Fruit fly (Drosophila melanogaster) whole organism, prepupa: ENCODE data around the gene Bap60.
"Not testable (repeated sequence)": the region's sequence is repeated elsewhere in the genome, so short reads cannot be mapped to it uniquely, and the experiment has no call there.

Experiments used
- CG10631 ChIP-seq: fragments of 200-800 bp; sonication (Bioruptor generic); optimal IDR thresholded peaks from 2 replicates; lab custom pipeline; 2016; ENCODE audit warnings: missing biosample characterization, missing genetic modification characterization
- CG10669 ChIP-seq: fragments of 200-800 bp; sonication (Bioruptor generic); optimal IDR thresholded peaks from 3 replicates; lab custom pipeline; 2018; ENCODE audit warnings: missing biosample characterization, mild to moderate bottlenecking, missing genetic modification characterization, moderate library complexity
- CG11294 ChIP-seq: fragments of 200-800 bp; sonication (Bioruptor generic); IDR thresholded peaks from 2 replicates; pipeline ENCODE4 v1.3.6; 2022; ENCODE audit warnings: missing biosample characterization, missing genetic modification characterization
- CG15336 ChIP-seq: fragments of 200-800 bp; sonication (Bioruptor generic); IDR thresholded peaks from 2 replicates; pipeline ENCODE4 v1.3.6; 2022; ENCODE audit warnings: missing biosample characterization, missing genetic modification characterization
- CG1621 ChIP-seq: fragments of 200-800 bp; sonication (Bioruptor generic); optimal IDR thresholded peaks from 3 replicates; lab custom pipeline; 2018; ENCODE audit warnings: missing biosample characterization, mild to moderate bottlenecking, missing genetic modification characterization
- CG16779 ChIP-seq: fragments of 200-800 bp; sonication (Bioruptor generic); optimal IDR thresholded peaks from 3 replicates; lab custom pipeline; 2017; ENCODE audit warnings: missing biosample characterization, mild to moderate bottlenecking, missing genetic modification characterization
- CG31627 ChIP-seq: fragments of 200-800 bp; sonication (Bioruptor generic); optimal IDR thresholded peaks from 3 replicates; lab custom pipeline; 2016; ENCODE audit warnings: missing biosample characterization, missing genetic modification characterization
- CG4318 ChIP-seq: fragments of 200-800 bp; sonication (Bioruptor generic); optimal IDR thresholded peaks from 3 replicates; lab custom pipeline; 2017; ENCODE audit warnings: missing biosample characterization, mild to moderate bottlenecking, missing genetic modification characterization
- CG6163 ChIP-seq: fragments of 200-800 bp; sonication (Bioruptor generic); IDR thresholded peaks from 3 replicates; pipeline ENCODE4 v1.3.6; 2022; ENCODE audit warnings: missing biosample characterization, missing genetic modification characterization
- CG6276 ChIP-seq: fragments of 200-800 bp; sonication (Bioruptor generic); optimal IDR thresholded peaks from 2 replicates; lab custom pipeline; 2017; ENCODE audit warnings: missing biosample characterization, mild to moderate bottlenecking, missing genetic modification characterization
- CG6808 ChIP-seq: fragments of 200-800 bp; sonication (Bioruptor generic); optimal IDR thresholded peaks from 3 replicates; lab custom pipeline; 2017; ENCODE audit warnings: missing biosample characterization, missing genetic modification characterization, mild to moderate bottlenecking, moderate library complexity, missing genetic modification reagents
- CG8319 ChIP-seq: fragments of 200-800 bp; sonication (Bioruptor generic); optimal IDR thresholded peaks from 3 replicates; lab custom pipeline; 2016; ENCODE audit warnings: missing biosample characterization, missing genetic modification characterization
- CG8632 ChIP-seq: fragments of 200-800 bp; sonication (Bioruptor generic); optimal IDR thresholded peaks from 3 replicates; lab custom pipeline; 2016; ENCODE audit warnings: missing biosample characterization, missing genetic modification characterization
- Eip78C ChIP-seq: fragments of 200-800 bp; sonication (Bioruptor generic); peaks from one replicate; lab custom pipeline; 2016; ENCODE audit warnings: missing biosample characterization, missing genetic modification characterization
- Gug ChIP-seq: fragments of 200-800 bp; sonication (Bioruptor generic); IDR thresholded peaks from 2 replicates; pipeline ENCODE4 v1.3.6; 2022; ENCODE audit warnings: missing biosample characterization, missing genetic modification characterization
- Hr38 ChIP-seq: sonication (Bioruptor generic); optimal IDR thresholded peaks from 2 replicates; lab custom pipeline; 2016; ENCODE audit warnings: missing biosample characterization, missing genetic modification characterization
- Hr4 ChIP-seq: fragments of 200-800 bp; sonication (Bioruptor generic); optimal IDR thresholded peaks from 3 replicates; lab custom pipeline; 2016; ENCODE audit warnings: missing biosample characterization, missing genetic modification characterization
- Smox ChIP-seq: fragments of 200-800 bp; sonication (Bioruptor generic); optimal IDR thresholded peaks from 3 replicates; lab custom pipeline; 2016; ENCODE audit warnings: missing biosample characterization, missing genetic modification characterization
- Sox102F ChIP-seq: fragments of 200-800 bp; sonication (Bioruptor generic); optimal IDR thresholded peaks from 2 replicates; lab custom pipeline; 2016; ENCODE audit warnings: missing biosample characterization, mild to moderate bottlenecking, missing genetic modification characterization
- Sox14 ChIP-seq: fragments of 200-800 bp; sonication (Bioruptor generic); optimal IDR thresholded peaks from 3 replicates; lab custom pipeline; 2016; ENCODE audit warnings: missing biosample characterization, missing genetic modification characterization
- acj6 ChIP-seq: fragments of 200-800 bp; sonication (Bioruptor generic); optimal IDR thresholded peaks from 3 replicates; lab custom pipeline; 2016; ENCODE audit warnings: missing biosample characterization, missing genetic modification characterization
- cyc ChIP-seq: fragments of 200-800 bp; sonication (Bioruptor generic); optimal IDR thresholded peaks from 3 replicates; lab custom pipeline; 2016; ENCODE audit warnings: missing biosample characterization, missing genetic modification characterization
- dac ChIP-seq: fragments of 200-800 bp; sonication (Bioruptor generic); optimal IDR thresholded peaks from 2 replicates; lab custom pipeline; 2017; ENCODE audit warnings: missing biosample characterization, mild to moderate bottlenecking, missing genetic modification characterization
- dsx ChIP-seq: fragments of 200-800 bp; optimal IDR thresholded peaks from 3 replicates; lab custom pipeline; 2019; ENCODE audit warnings: missing biosample characterization, mild to moderate bottlenecking, missing genetic modification characterization, moderate library complexity; ENCODE audit not compliant: poor library complexity, severe bottlenecking
- eg ChIP-seq: fragments of 200-800 bp; sonication (Bioruptor generic); IDR thresholded peaks from 3 replicates; pipeline ENCODE4 v1.3.6; 2022; ENCODE audit warnings: missing biosample characterization, missing genetic modification characterization
- fd85E ChIP-seq: fragments of 200-800 bp; sonication (Bioruptor generic); optimal IDR thresholded peaks from 3 replicates; lab custom pipeline; 2016; ENCODE audit warnings: missing biosample characterization, missing genetic modification characterization
- lz ChIP-seq: fragments of 200-800 bp; sonication (Bioruptor generic); optimal IDR thresholded peaks from 3 replicates; lab custom pipeline; 2016; ENCODE audit warnings: missing biosample characterization, missing genetic modification characterization
- pdm3 ChIP-seq: fragments of 200-800 bp; sonication (Bioruptor generic); optimal IDR thresholded peaks from 3 replicates; lab custom pipeline; 2016; ENCODE audit warnings: missing biosample characterization, missing genetic modification characterization
- salr ChIP-seq, 2 experiments: fragments of 200-800 bp; sonication (Bioruptor generic); optimal IDR thresholded peaks; 3 replicates each; lab custom pipeline; 2016 to 2018; ENCODE audit warnings: missing biosample characterization in 2 of 2, missing genetic modification characterization in 2 of 2, mild to moderate bottlenecking in 1 of 2
- svp ChIP-seq: fragments of 200-800 bp; sonication (Bioruptor generic); peaks from one replicate; lab custom pipeline; 2016; ENCODE audit warnings: missing biosample characterization, missing genetic modification characterization
- topi ChIP-seq: fragments of 200-800 bp; sonication (Bioruptor generic); optimal IDR thresholded peaks from 3 replicates; lab custom pipeline; 2016; ENCODE audit warnings: missing biosample characterization, missing genetic modification characterization

Gene Bap60

DNA sequence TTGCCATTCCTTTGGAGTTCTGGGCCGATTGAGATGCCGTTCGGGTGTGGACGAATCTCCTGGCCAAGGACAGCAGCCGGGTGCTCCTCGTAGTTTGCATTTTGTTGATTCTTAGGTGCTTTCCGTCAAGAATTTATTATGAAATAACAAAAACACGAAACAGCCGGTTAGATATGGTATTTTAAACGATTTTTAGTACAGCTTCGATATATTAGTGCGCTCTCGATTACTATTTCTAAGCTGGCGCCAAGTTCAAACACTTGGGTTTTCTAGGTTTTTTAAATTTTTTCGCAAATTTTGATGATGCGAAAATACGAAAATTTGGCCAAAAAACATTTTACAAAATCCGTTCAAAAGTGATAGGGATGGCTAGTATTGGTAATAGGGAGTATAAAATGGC is 34.9 kb upstream of the Bap60 start, which contains the start of gene Coq5:
Gene Coq5 (minus strand): TSS at position 303 of the 400 bp plus-strand sequence.
- no peak for TF ChIP-seq CG31627 (GFP tag; lab: Kevin White, UChicago)
- no peak for TF ChIP-seq Smox
- TF ChIP-seq Eip78C, result no peak
- no peak for TF ChIP-seq CG1621
- no peak for TF ChIP-seq CG6808
- TF ChIP-seq CG10631 (GFP tag; lab: Kevin White, UChicago), result no peak
- no peak for TF ChIP-seq topi (GFP tag; lab: Kevin White, UChicago)
- TF ChIP-seq Sox102F (GFP tag; lab: Kevin White, UChicago), result no peak
- no peak for TF ChIP-seq lz
- TF ChIP-seq pdm3, result no peak
- TF ChIP-seq Gug (GFP tag; lab: Robert Waterston, UW), result no peak
- no peak for TF ChIP-seq cyc (GFP tag; lab: Kevin White, UChicago)
- no peak for TF ChIP-seq acj6 (GFP tag; lab: Kevin White, UChicago)
- TF ChIP-seq Hr38 (GFP tag; lab: Kevin White, UChicago), result no peak
- no peak for TF ChIP-seq CG15336 (GFP tag; lab: Robert Waterston, UW)
- TF ChIP-seq CG16779 (tag; lab: Kevin White, UChicago), result no peak

DNA sequence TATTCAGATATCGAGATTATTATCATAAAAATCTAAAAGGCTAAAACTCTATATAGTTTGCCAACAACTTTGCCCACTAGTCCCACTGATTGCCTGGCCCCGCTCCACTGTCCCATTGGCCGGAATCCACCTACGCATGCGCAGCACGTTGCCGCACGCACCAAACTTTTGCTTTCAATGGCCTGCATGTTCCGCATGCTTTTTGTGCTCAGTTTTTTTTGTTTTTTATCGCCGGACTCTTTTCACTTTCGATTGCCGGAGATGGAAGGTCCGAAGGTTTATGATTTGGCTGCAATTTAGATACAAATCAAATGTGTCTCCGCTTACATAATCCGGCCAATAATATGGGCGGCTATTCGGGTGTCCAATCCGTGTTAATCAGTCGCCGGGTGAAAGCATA is 32.9 kb upstream of the Bap60 start:
- TF ChIP-seq CG31627 (GFP tag; lab: Kevin White, UChicago), result no peak

DNA sequence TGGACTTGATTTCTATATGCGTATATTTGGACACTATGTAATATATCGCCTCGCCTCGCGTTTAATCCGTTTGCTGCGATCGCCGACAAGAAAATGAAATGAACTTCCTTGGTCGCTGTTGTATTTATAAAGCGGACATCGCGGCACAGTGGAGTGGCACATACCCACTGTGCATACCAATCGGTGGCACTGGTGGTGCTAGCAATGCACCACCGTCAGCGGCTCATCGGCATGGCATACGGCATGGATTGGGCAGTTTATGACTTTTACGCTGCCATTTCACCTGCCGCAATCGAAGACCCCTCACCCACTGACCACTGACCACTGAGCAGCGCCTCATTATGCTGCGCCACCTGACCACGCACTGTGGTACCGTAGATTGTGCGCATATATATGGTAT is 32.5 kb upstream of the Bap60 start, which contains the start of gene CG12723:
Gene CG12723 (minus strand): TSS at position 101 of the 400 bp plus-strand sequence.
- TF ChIP-seq CG15336 (GFP tag; lab: Robert Waterston, UW), result no peak
- no peak for TF ChIP-seq CG10631 (GFP tag; lab: Kevin White, UChicago)
- no peak for TF ChIP-seq svp
- no peak for TF ChIP-seq eg (GFP tag; lab: Robert Waterston, UW)
- no peak for TF ChIP-seq dsx (GFP tag; lab: Kevin White, UChicago)
- TF ChIP-seq CG8319 (GFP tag; lab: Kevin White, UChicago), result no peak
- no peak for TF ChIP-seq CG11294 (GFP tag; lab: Robert Waterston, UW)
- no peak for TF ChIP-seq CG6276 (GFP tag; lab: Kevin White, UChicago)
- TF ChIP-seq CG6163 (GFP tag; lab: Robert Waterston, UW), result no peak
- TF ChIP-seq CG10669 (GFP tag; lab: Kevin White, UChicago), result no peak
- TF ChIP-seq CG8632, result no peak
- TF ChIP-seq Hr4, result no peak

DNA sequence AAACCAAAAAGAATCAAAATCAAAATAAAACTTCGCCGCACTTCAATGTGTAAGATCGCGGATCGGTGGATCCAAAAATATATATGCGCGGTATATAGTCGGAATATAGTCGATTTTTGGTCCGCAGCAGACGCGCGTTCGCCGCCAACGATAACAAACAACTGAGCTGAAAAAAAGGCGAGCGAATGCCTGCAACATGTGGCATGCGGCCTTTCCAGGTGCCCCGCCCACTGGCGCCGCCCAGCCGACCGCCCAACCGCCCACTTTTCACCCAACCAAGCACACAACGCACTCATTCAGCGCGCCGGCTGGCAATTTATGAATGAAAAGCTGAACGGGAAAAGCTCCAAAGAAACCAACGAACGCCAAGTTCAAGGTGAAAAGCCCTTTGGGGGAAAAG is 29.7 kb upstream of the Bap60 start, which contains the start of gene Lgr4:
Gene Lgr4 (minus strand): TSS at position 133 of the 400 bp plus-strand sequence.
- 0 out of 3 replicates have a peak, but pooled peaks have one; percentile 34 for TF ChIP-seq CG6163 (GFP tag; lab: Robert Waterston, UW)
- peak in 1 of 2 experiments; percentile 2 for TF ChIP-seq salr (GFP tag; optimal IDR thresholded peaks at IDR 0.05; lab: Kevin White, UChicago)
- no peak for TF ChIP-seq Sox14 (GFP tag; lab: Kevin White, UChicago)

DNA sequence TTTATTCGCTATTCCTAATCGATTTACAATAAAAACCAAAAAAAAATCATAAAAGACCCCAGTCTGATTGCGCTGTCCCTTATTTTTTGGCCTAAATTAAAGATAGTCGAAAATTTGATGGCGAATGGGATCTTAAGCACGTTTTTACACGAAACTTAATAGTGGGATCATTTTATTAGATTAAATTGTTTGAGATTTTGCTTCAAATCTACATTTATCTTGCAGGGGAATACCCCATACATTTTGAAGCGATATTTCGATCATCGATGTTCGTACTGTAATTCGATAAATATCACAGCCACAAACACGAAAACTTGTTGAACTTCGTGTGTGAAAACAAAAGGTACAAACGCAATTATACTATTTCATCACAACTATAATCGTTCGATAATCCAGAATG is 24.9 kb upstream of the Bap60 start, which contains the start of gene CG32641:
Gene CG32641 (plus strand): TSS at position 301 of the 400 bp plus-strand sequence.
- TF ChIP-seq CG4318, fd85E, dac (GFP tag; lab: Kevin White, UChicago): not testable (repeated sequence)

DNA sequence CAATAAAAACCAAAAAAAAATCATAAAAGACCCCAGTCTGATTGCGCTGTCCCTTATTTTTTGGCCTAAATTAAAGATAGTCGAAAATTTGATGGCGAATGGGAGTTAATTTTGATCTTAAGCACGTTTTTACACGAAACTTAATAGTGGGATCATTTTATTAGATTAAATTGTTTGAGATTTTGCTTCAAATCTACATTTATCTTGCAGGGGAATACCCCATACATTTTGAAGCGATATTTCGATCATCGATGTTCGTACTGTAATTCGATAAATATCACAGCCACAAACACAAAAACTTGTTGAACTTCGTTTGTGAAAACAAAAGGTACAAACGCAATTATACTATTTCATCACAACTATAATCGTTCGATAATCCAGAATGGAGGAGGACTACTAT is 18.4 kb upstream of the Bap60 start, which contains the start of gene CG32640:
Gene CG32640 (plus strand): TSS at position 286 of the 400 bp plus-strand sequence.
- TF ChIP-seq CG15336 (GFP tag; lab: Robert Waterston, UW) (peak; percentile 34; the same call in 1 of the 2 replicates), eg (GFP tag; lab: Robert Waterston, UW) (peak; percentile 50; the same call in 1 of the 3 replicates)
